Fruit fly (Drosophila melanogaster) whole organism, prepupa: ENCODE data around the gene Muc4B.
A peak's percentile ranks its signal among the peaks of the same experiment; 100 is the strongest.

Source experiments
- Blimp-1 ChIP-seq: fragments of 200-800 bp; sonication (Bioruptor generic); optimal IDR thresholded peaks from 3 replicates; lab custom pipeline; 2017; ENCODE audit warnings: missing biosample characterization, missing genetic modification characterization, mild to moderate bottlenecking, moderate library complexity, missing genetic modification reagents
- CG10631 ChIP-seq: fragments of 200-800 bp; sonication (Bioruptor generic); optimal IDR thresholded peaks from 2 replicates; lab custom pipeline; 2016; ENCODE audit warnings: missing biosample characterization, missing genetic modification characterization
- CG10669 ChIP-seq: fragments of 200-800 bp; sonication (Bioruptor generic); optimal IDR thresholded peaks from 3 replicates; lab custom pipeline; 2018; ENCODE audit warnings: missing biosample characterization, mild to moderate bottlenecking, missing genetic modification characterization, moderate library complexity
- CG11762 ChIP-seq: fragments of 200-800 bp; sonication (Bioruptor generic); optimal IDR thresholded peaks from 3 replicates; lab custom pipeline; 2016; ENCODE audit warnings: missing biosample characterization, missing genetic modification characterization; ENCODE audit not compliant: insufficient read depth
- CG11902 ChIP-seq: fragments of 200-800 bp; sonication (Bioruptor generic); optimal IDR thresholded peaks from 3 replicates; lab custom pipeline; 2016; ENCODE audit warnings: missing biosample characterization, missing genetic modification characterization
- CG1621 ChIP-seq: fragments of 200-800 bp; sonication (Bioruptor generic); optimal IDR thresholded peaks from 3 replicates; lab custom pipeline; 2018; ENCODE audit warnings: missing biosample characterization, mild to moderate bottlenecking, missing genetic modification characterization
- CG16779 ChIP-seq: fragments of 200-800 bp; sonication (Bioruptor generic); optimal IDR thresholded peaks from 3 replicates; lab custom pipeline; 2017; ENCODE audit warnings: missing biosample characterization, mild to moderate bottlenecking, missing genetic modification characterization
- CG3032 ChIP-seq: fragments of 200-800 bp; optimal IDR thresholded peaks from 2 replicates; lab custom pipeline; 2019; ENCODE audit warnings: missing biosample characterization, mild to moderate bottlenecking, missing genetic modification characterization, moderate library complexity
- CG31627 ChIP-seq: fragments of 200-800 bp; sonication (Bioruptor generic); optimal IDR thresholded peaks from 3 replicates; lab custom pipeline; 2016; ENCODE audit warnings: missing biosample characterization, missing genetic modification characterization
- CG32006 ChIP-seq: fragments of 200-800 bp; sonication (Bioruptor generic); optimal IDR thresholded peaks from 3 replicates; lab custom pipeline; 2017; ENCODE audit warnings: missing biosample characterization, mild to moderate bottlenecking, missing genetic modification characterization
- CG34406 ChIP-seq: fragments of 200-800 bp; sonication (Bioruptor generic); optimal IDR thresholded peaks from 3 replicates; lab custom pipeline; 2016; ENCODE audit warnings: missing biosample characterization, missing genetic modification characterization
- CG3919 ChIP-seq: fragments of 200-800 bp; sonication (Bioruptor generic); optimal IDR thresholded peaks from 3 replicates; lab custom pipeline; 2016; ENCODE audit warnings: missing biosample characterization, missing genetic modification characterization
- CG4318 ChIP-seq: fragments of 200-800 bp; sonication (Bioruptor generic); optimal IDR thresholded peaks from 3 replicates; lab custom pipeline; 2017; ENCODE audit warnings: missing biosample characterization, mild to moderate bottlenecking, missing genetic modification characterization
- CG6163 ChIP-seq: fragments of 200-800 bp; sonication (Bioruptor generic); IDR thresholded peaks from 3 replicates; pipeline ENCODE4 v1.3.6; 2022; ENCODE audit warnings: missing biosample characterization, missing genetic modification characterization
- CG6276 ChIP-seq: fragments of 200-800 bp; sonication (Bioruptor generic); optimal IDR thresholded peaks from 2 replicates; lab custom pipeline; 2017; ENCODE audit warnings: missing biosample characterization, mild to moderate bottlenecking, missing genetic modification characterization
- CG6792 ChIP-seq: fragments of 200-800 bp; sonication (Bioruptor generic); optimal IDR thresholded peaks from 3 replicates; lab custom pipeline; 2016; ENCODE audit warnings: missing biosample characterization, missing genetic modification characterization
- CG6854 ChIP-seq: fragments of 200-800 bp; sonication (Bioruptor generic); optimal IDR thresholded peaks from 2 replicates; lab custom pipeline; 2017; ENCODE audit warnings: missing biosample characterization, mild to moderate bottlenecking, missing genetic modification characterization
- CG7368 ChIP-seq: fragments of 200-800 bp; sonication (Bioruptor generic); optimal IDR thresholded peaks from 3 replicates; lab custom pipeline; 2016; ENCODE audit warnings: missing biosample characterization, missing genetic modification characterization
- CG8119 ChIP-seq: fragments of 200-800 bp; sonication (Bioruptor generic); IDR thresholded peaks from 3 replicates; pipeline ENCODE4 v1.3.6; 2022; ENCODE audit warnings: missing biosample characterization, missing genetic modification characterization
- CG8319 ChIP-seq: fragments of 200-800 bp; sonication (Bioruptor generic); optimal IDR thresholded peaks from 3 replicates; lab custom pipeline; 2016; ENCODE audit warnings: missing biosample characterization, missing genetic modification characterization
- CG8632 ChIP-seq: fragments of 200-800 bp; sonication (Bioruptor generic); optimal IDR thresholded peaks from 3 replicates; lab custom pipeline; 2016; ENCODE audit warnings: missing biosample characterization, missing genetic modification characterization
- CG9139 ChIP-seq: fragments of 200-800 bp; sonication (Bioruptor generic); optimal IDR thresholded peaks from 3 replicates; lab custom pipeline; 2017; ENCODE audit warnings: missing biosample characterization, mild to moderate bottlenecking, missing genetic modification characterization
- Eip75B ChIP-seq: fragments of 200-800 bp; sonication (Bioruptor generic); optimal IDR thresholded peaks from 3 replicates; lab custom pipeline; 2016; ENCODE audit warnings: missing biosample characterization, missing genetic modification characterization
- Eip78C ChIP-seq: fragments of 200-800 bp; sonication (Bioruptor generic); peaks from one replicate; lab custom pipeline; 2016; ENCODE audit warnings: missing biosample characterization, missing genetic modification characterization
- Eip93F ChIP-seq: fragments of 200-800 bp; sonication (Bioruptor generic); optimal IDR thresholded peaks from 2 replicates; lab custom pipeline; 2016; ENCODE audit warnings: missing biosample characterization, mild to moderate bottlenecking, missing genetic modification characterization
- Ets21C ChIP-seq: fragments of 200-800 bp; sonication (Bioruptor generic); optimal IDR thresholded peaks from 3 replicates; lab custom pipeline; 2016; ENCODE audit warnings: missing biosample characterization, missing genetic modification characterization
- Ets96B ChIP-seq: fragments of 200-800 bp; optimal IDR thresholded peaks from 2 replicates; lab custom pipeline; 2019; ENCODE audit warnings: missing biosample characterization, mild to moderate bottlenecking, missing genetic modification characterization, moderate library complexity
- Hr38 ChIP-seq: sonication (Bioruptor generic); optimal IDR thresholded peaks from 2 replicates; lab custom pipeline; 2016; ENCODE audit warnings: missing biosample characterization, missing genetic modification characterization
- Hr4 ChIP-seq: fragments of 200-800 bp; sonication (Bioruptor generic); optimal IDR thresholded peaks from 3 replicates; lab custom pipeline; 2016; ENCODE audit warnings: missing biosample characterization, missing genetic modification characterization
- Lpt ChIP-seq: fragments of 200-800 bp; sonication (Bioruptor generic); optimal IDR thresholded peaks from 3 replicates; lab custom pipeline; 2016; ENCODE audit warnings: missing biosample characterization, missing genetic modification characterization
- Met ChIP-seq: fragments of 200-800 bp; sonication (Bioruptor generic); optimal IDR thresholded peaks from 3 replicates; lab custom pipeline; 2016; ENCODE audit warnings: missing biosample characterization, missing genetic modification characterization
- OdsH ChIP-seq: fragments of 200-800 bp; sonication (Bioruptor generic); optimal IDR thresholded peaks from 3 replicates; lab custom pipeline; 2016; ENCODE audit warnings: missing biosample characterization, missing genetic modification characterization
- Smox ChIP-seq: fragments of 200-800 bp; sonication (Bioruptor generic); optimal IDR thresholded peaks from 3 replicates; lab custom pipeline; 2016; ENCODE audit warnings: missing biosample characterization, missing genetic modification characterization
- Sox102F ChIP-seq: fragments of 200-800 bp; sonication (Bioruptor generic); optimal IDR thresholded peaks from 2 replicates; lab custom pipeline; 2016; ENCODE audit warnings: missing biosample characterization, mild to moderate bottlenecking, missing genetic modification characterization
- acj6 ChIP-seq: fragments of 200-800 bp; sonication (Bioruptor generic); optimal IDR thresholded peaks from 3 replicates; lab custom pipeline; 2016; ENCODE audit warnings: missing biosample characterization, missing genetic modification characterization
- cyc ChIP-seq: fragments of 200-800 bp; sonication (Bioruptor generic); optimal IDR thresholded peaks from 3 replicates; lab custom pipeline; 2016; ENCODE audit warnings: missing biosample characterization, missing genetic modification characterization
- dac ChIP-seq: fragments of 200-800 bp; sonication (Bioruptor generic); optimal IDR thresholded peaks from 2 replicates; lab custom pipeline; 2017; ENCODE audit warnings: missing biosample characterization, mild to moderate bottlenecking, missing genetic modification characterization
- fd59A ChIP-seq: fragments of 200-800 bp; sonication (Bioruptor generic); optimal IDR thresholded peaks from 2 replicates; lab custom pipeline; 2017; ENCODE audit warnings: missing biosample characterization, mild to moderate bottlenecking, missing genetic modification characterization, missing genetic modification reagents
- fd85E ChIP-seq: fragments of 200-800 bp; sonication (Bioruptor generic); optimal IDR thresholded peaks from 3 replicates; lab custom pipeline; 2016; ENCODE audit warnings: missing biosample characterization, missing genetic modification characterization
- fkh ChIP-seq: fragments of 200-800 bp; sonication (Bioruptor generic); optimal IDR thresholded peaks from 3 replicates; lab custom pipeline; 2017; ENCODE audit warnings: missing biosample characterization, mild to moderate bottlenecking, missing genetic modification characterization, moderate library complexity
- lz ChIP-seq: fragments of 200-800 bp; sonication (Bioruptor generic); optimal IDR thresholded peaks from 3 replicates; lab custom pipeline; 2016; ENCODE audit warnings: missing biosample characterization, missing genetic modification characterization
- net ChIP-seq: fragments of 200-800 bp; sonication (Bioruptor generic); optimal IDR thresholded peaks from 3 replicates; lab custom pipeline; 2016; ENCODE audit warnings: missing biosample characterization, missing genetic modification characterization
- pdm3 ChIP-seq: fragments of 200-800 bp; sonication (Bioruptor generic); optimal IDR thresholded peaks from 3 replicates; lab custom pipeline; 2016; ENCODE audit warnings: missing biosample characterization, missing genetic modification characterization
- salr ChIP-seq, 2 experiments: fragments of 200-800 bp; sonication (Bioruptor generic); optimal IDR thresholded peaks; 3 replicates each; lab custom pipeline; 2016 to 2018; ENCODE audit warnings: missing biosample characterization in 2 of 2, missing genetic modification characterization in 2 of 2, mild to moderate bottlenecking in 1 of 2
- spab ChIP-seq: fragments of 200-800 bp; sonication (Bioruptor generic); optimal IDR thresholded peaks from 2 replicates; lab custom pipeline; 2017; ENCODE audit warnings: missing biosample characterization, mild to moderate bottlenecking, missing genetic modification characterization, missing genetic modification reagents
- svp ChIP-seq: fragments of 200-800 bp; sonication (Bioruptor generic); peaks from one replicate; lab custom pipeline; 2016; ENCODE audit warnings: missing biosample characterization, missing genetic modification characterization
- topi ChIP-seq: fragments of 200-800 bp; sonication (Bioruptor generic); optimal IDR thresholded peaks from 3 replicates; lab custom pipeline; 2016; ENCODE audit warnings: missing biosample characterization, missing genetic modification characterization
- vri ChIP-seq: fragments of 200-800 bp; sonication (Bioruptor generic); optimal IDR thresholded peaks from 3 replicates; lab custom pipeline; 2016; ENCODE audit warnings: missing biosample characterization, mild to moderate bottlenecking, missing genetic modification characterization

The Muc4B gene

DNA sequence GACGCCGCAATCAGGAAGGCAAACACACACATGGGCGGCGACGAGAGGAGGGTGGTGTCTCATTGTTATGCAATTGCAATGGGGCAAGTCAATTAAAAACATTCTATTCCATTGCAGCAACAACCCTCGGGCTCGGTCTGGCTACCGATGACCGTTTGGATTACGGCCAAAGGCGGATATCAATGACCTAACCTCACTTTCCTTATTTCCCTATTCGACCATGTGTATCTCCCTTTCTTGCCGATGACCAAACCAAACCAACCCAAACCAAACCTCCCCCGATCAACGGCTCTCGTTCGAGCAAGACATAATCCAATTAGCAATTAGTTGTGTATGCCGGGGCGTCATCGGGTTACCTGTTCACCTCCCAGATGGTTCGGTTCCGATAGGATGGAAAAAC, 47.2 kb downstream of the Muc4B start:
- TF ChIP-seq CG6163 (GFP tag; lab: Robert Waterston, UW) (no peak), Ets21C (GFP tag; lab: Kevin White, UChicago) (no peak), Blimp-1 (no peak), CG11762 (GFP tag; lab: Kevin White, UChicago) (no peak), Met (GFP tag; lab: Kevin White, UChicago) (no peak), CG31627 (no peak), pdm3 (GFP tag; lab: Kevin White, UChicago) (no peak), Lpt (GFP tag; lab: Kevin White, UChicago) (no peak), svp (no peak), CG9139 (GFP tag; lab: Kevin White, UChicago) (no peak), fd85E (GFP tag; lab: Kevin White, UChicago) (no peak), Eip78C (no peak), CG10631 (GFP tag; lab: Kevin White, UChicago) (no peak), lz (GFP tag; lab: Kevin White, UChicago) (no peak), Sox102F (no peak), Hr4 (GFP tag; lab: Kevin White, UChicago) (no peak), CG6792 (GFP tag; lab: Kevin White, UChicago) (no peak), dac (GFP tag; lab: Kevin White, UChicago) (no peak)

dm6 chrX:4197463-4197862, 48.5 kb downstream of the Muc4B start:
- TF ChIP-seq Blimp-1 (no peak), spab (GFP tag; lab: Kevin White, UChicago) (peak; percentile 60), CG8632 (peak; percentile 69), Lpt (GFP tag; lab: Kevin White, UChicago) (peak; percentile 50), CG9139 (GFP tag; lab: Kevin White, UChicago) (peak; percentile 44), Eip75B (peak; percentile 66), acj6 (peak; percentile 80), CG3032 (tag; lab: Kevin White, UChicago) (peak; percentile 73), CG11762 (GFP tag; lab: Kevin White, UChicago) (peak; percentile 61), Sox102F (peak; percentile 43), Ets21C (GFP tag; lab: Kevin White, UChicago) (peak; percentile 21), CG6163 (GFP tag; lab: Robert Waterston, UW) (peak; percentile 80), cyc (GFP tag; lab: Kevin White, UChicago) (peak; percentile 60), CG10631 (GFP tag; lab: Kevin White, UChicago) (peak; percentile 72), CG1621 (tag; lab: Kevin White, UChicago) (peak; percentile 14), CG6792 (GFP tag; lab: Kevin White, UChicago) (peak; percentile 65), vri (GFP tag; lab: Kevin White, UChicago) (peak; percentile 30), net (GFP tag; lab: Kevin White, UChicago) (peak; percentile 67), CG31627 (peak; percentile 50), salr (GFP tag; optimal IDR thresholded peaks at IDR 0.05; lab: Kevin White, UChicago) (peak in 1 of 2 experiments; percentile 57), Eip78C (peak; percentile 80), CG16779 (peak; percentile 28), Hr4 (GFP tag; lab: Kevin White, UChicago) (peak; percentile 71), CG10669 (GFP tag; lab: Kevin White, UChicago) (peak; percentile 64), Ets96B (tag; lab: Kevin White, UChicago) (peak; percentile 70), Smox (GFP tag; lab: Kevin White, UChicago) (peak; percentile 44), CG11902 (GFP tag; lab: Kevin White, UChicago) (peak; percentile 47), CG32006 (GFP tag; lab: Kevin White, UChicago) (peak; percentile 72), topi (peak; percentile 67), CG7368 (GFP tag; lab: Kevin White, UChicago) (peak; percentile 36), Eip93F (GFP tag; lab: Kevin White, UChicago) (no peak), CG34406 (peak; percentile 70), fd85E (GFP tag; lab: Kevin White, UChicago) (no peak), pdm3 (GFP tag; lab: Kevin White, UChicago) (peak; percentile 77), CG6276 (peak; percentile 17), CG4318 (GFP tag; lab: Kevin White, UChicago) (peak; percentile 56), CG6854 (no peak), CG3919 (GFP tag; lab: Kevin White, UChicago) (peak; percentile 79), CG8319 (GFP tag; lab: Kevin White, UChicago) (peak; percentile 52), svp (peak; percentile 78), Hr38 (no peak), Met (GFP tag; lab: Kevin White, UChicago) (peak; percentile 67), OdsH (peak; percentile 76), fd59A (GFP tag; lab: Kevin White, UChicago) (peak; percentile 70), CG8119 (peak; percentile 74), fkh (no peak)
